Fruit fly (Drosophila melanogaster) whole organism, embryonic: ENCODE results near the gene plx.

Experiments
- CG1024 ChIP-seq: fragments of 200-800 bp; sonication (Bioruptor generic); IDR thresholded peaks from 2 replicates; pipeline ENCODE4 v1.3.6; 2022; ENCODE audit warnings: missing biosample characterization, missing genetic modification characterization
- CG11085 ChIP-seq: fragments of 200-800 bp; sonication (Bioruptor generic); IDR thresholded peaks from 2 replicates; pipeline ENCODE4 v1.3.6; 2022; ENCODE audit warnings: missing biosample characterization, missing genetic modification characterization
- CG14667 ChIP-seq: fragments of 200-800 bp; sonication (Bioruptor generic); IDR thresholded peaks from 2 replicates; pipeline ENCODE4 v1.3.6; 2022; ENCODE audit warnings: missing biosample characterization, missing genetic modification characterization
- CG15479 ChIP-seq: fragments of 200-800 bp; sonication (Bioruptor generic); optimal IDR thresholded peaks from 3 replicates; lab custom pipeline; 2019; ENCODE audit warnings: missing biosample characterization, mild to moderate bottlenecking, missing genetic modification characterization, moderate library complexity
- CG1832 ChIP-seq: fragments of 200-800 bp; sonication (Bioruptor generic); optimal IDR thresholded peaks from 2 replicates; lab custom pipeline; 2017; ENCODE audit warnings: missing biosample characterization, mild to moderate bottlenecking, missing genetic modification characterization, inconsistent platforms
- CG18476 ChIP-seq: fragments of 200-800 bp; sonication (Bioruptor generic); optimal IDR thresholded peaks from 2 replicates; lab custom pipeline; 2016; ENCODE audit warnings: missing biosample characterization, mild to moderate bottlenecking, missing genetic modification characterization
- CG2875 ChIP-seq: fragments of 200-800 bp; sonication (Bioruptor generic); optimal IDR thresholded peaks from 2 replicates; lab custom pipeline; 2017; ENCODE audit warnings: missing biosample characterization, mild to moderate bottlenecking, missing genetic modification characterization, missing genetic modification reagents
- CG42726 ChIP-seq: fragments of 200-800 bp; sonication (Bioruptor generic); IDR thresholded peaks from 2 replicates; pipeline ENCODE4 v1.3.6; 2022; ENCODE audit warnings: missing biosample characterization, missing genetic modification characterization; ENCODE audit not compliant: partially characterized antibody
- CG4820 ChIP-seq: fragments of 200-800 bp; sonication (Bioruptor generic); optimal IDR thresholded peaks from 3 replicates; lab custom pipeline; 2016; ENCODE audit warnings: missing biosample characterization, missing genetic modification characterization
- CG6765 ChIP-seq: fragments of 200-800 bp; sonication (Bioruptor generic); optimal IDR thresholded peaks from 3 replicates; lab custom pipeline; 2017; ENCODE audit warnings: missing biosample characterization, mild to moderate bottlenecking, missing genetic modification characterization
- CG8359 ChIP-seq: fragments of 200-800 bp; sonication (Bioruptor generic); optimal IDR thresholded peaks from 2 replicates; lab custom pipeline; 2017; ENCODE audit warnings: missing biosample characterization, mild to moderate bottlenecking, missing genetic modification characterization, borderline replicate concordance
- CG8478 ChIP-seq: fragments of >200 bp; optimal IDR thresholded peaks from 2 replicates; lab custom pipeline; 2018
- Chrac-16 ChIP-seq: fragments of 200-800 bp; sonication (Bioruptor generic); optimal IDR thresholded peaks from 3 replicates; lab custom pipeline; 2016; ENCODE audit warnings: missing biosample characterization, missing genetic modification characterization
- Ets65A ChIP-seq: fragments of 200-800 bp; sonication (Bioruptor generic); peaks from one replicate; lab custom pipeline; 2016; ENCODE audit warnings: missing biosample characterization, missing genetic modification characterization
- HmgZ ChIP-seq: fragments of 200-800 bp; sonication (Bioruptor generic); optimal IDR thresholded peaks from 2 replicates; lab custom pipeline; 2018; ENCODE audit warnings: missing biosample characterization, mild to moderate bottlenecking, missing genetic modification characterization
- Kr ChIP-seq: fragments of 200-800 bp; sonication (Bioruptor generic); optimal IDR thresholded peaks from 2 replicates; lab custom pipeline; 2017; ENCODE audit warnings: missing biosample characterization, mild to moderate bottlenecking, missing genetic modification characterization
- MESR4 ChIP-seq: fragments of 200-800 bp; sonication (Bioruptor generic); optimal IDR thresholded peaks from 2 replicates; lab custom pipeline; 2018; ENCODE audit warnings: missing biosample characterization, mild to moderate bottlenecking, missing genetic modification characterization, moderate library complexity
- Med ChIP-seq: fragments of 200-800 bp; sonication (Bioruptor generic); peaks from one replicate; lab custom pipeline; 2016; ENCODE audit warnings: missing biosample characterization, missing genetic modification characterization, mild to moderate bottlenecking, inconsistent platforms, moderate library complexity
- Nf-YA ChIP-seq: fragments of 200-800 bp; sonication (Bioruptor generic); IDR thresholded peaks from 2 replicates; pipeline ENCODE4 v1.3.6; 2022; ENCODE audit warnings: missing biosample characterization, missing genetic modification characterization
- Scr ChIP-seq: fragments of 200-800 bp; sonication (Bioruptor generic); IDR thresholded peaks from 2 replicates; pipeline ENCODE4 v1.3.6; 2022; ENCODE audit warnings: missing biosample characterization, missing genetic modification characterization; ENCODE audit not compliant: partially characterized antibody
- Sox102F ChIP-seq: fragments of 200-800 bp; sonication (Bioruptor generic); optimal IDR thresholded peaks from 2 replicates; lab custom pipeline; 2018; ENCODE audit warnings: missing biosample characterization, mild to moderate bottlenecking, missing genetic modification characterization, moderate library complexity
- Sry-δ ChIP-seq: fragments of 200-800 bp; sonication (Bioruptor generic); optimal IDR thresholded peaks from 2 replicates; lab custom pipeline; 2016; ENCODE audit warnings: missing biosample characterization, missing genetic modification characterization
- ac ChIP-seq: fragments of 200-800 bp; sonication (Bioruptor generic); optimal IDR thresholded peaks from 3 replicates; lab custom pipeline; 2017; ENCODE audit warnings: missing biosample characterization, mild to moderate bottlenecking, missing genetic modification characterization
- ara ChIP-seq: fragments of 200-800 bp; sonication (Bioruptor generic); IDR thresholded peaks from 2 replicates; pipeline ENCODE4 v1.3.6; 2022; ENCODE audit warnings: missing biosample characterization, missing genetic modification characterization
- cg ChIP-seq: fragments of 200-800 bp; sonication (Bioruptor generic); optimal IDR thresholded peaks from 3 replicates; lab custom pipeline; 2019; ENCODE audit warnings: missing biosample characterization, mild to moderate bottlenecking, missing genetic modification characterization, moderate library complexity
- chinmo ChIP-seq: fragments of 200-800 bp; sonication (Bioruptor generic); IDR thresholded peaks from 4 replicates; pipeline ENCODE4 v1.3.6; 2022; ENCODE audit warnings: missing biosample characterization, missing genetic modification characterization; ENCODE audit not compliant: partially characterized antibody
- danr ChIP-seq: fragments of 200-800 bp; sonication (Bioruptor generic); IDR thresholded peaks from 2 replicates; pipeline ENCODE4 v1.3.6; 2022; ENCODE audit warnings: missing biosample characterization, missing genetic modification characterization
- dm ChIP-seq: fragments of 200-800 bp; sonication (Bioruptor generic); optimal IDR thresholded peaks from 3 replicates; lab custom pipeline; 2016; ENCODE audit warnings: missing biosample characterization, missing genetic modification characterization
- fd3F ChIP-seq: fragments of 200-800 bp; sonication (Bioruptor generic); optimal IDR thresholded peaks from 2 replicates; lab custom pipeline; 2018; ENCODE audit warnings: missing biosample characterization, mild to moderate bottlenecking, missing genetic modification characterization, moderate library complexity
- ftz-f1 ChIP-seq: fragments of 200-800 bp; sonication (Bioruptor generic); optimal IDR thresholded peaks from 2 replicates; lab custom pipeline; 2016; ENCODE audit warnings: missing biosample characterization, missing genetic modification characterization
- gce ChIP-seq: fragments of 200-800 bp; sonication (Bioruptor generic); IDR thresholded peaks from 3 replicates; pipeline ENCODE4 v1.3.6; 2022; ENCODE audit warnings: missing biosample characterization, missing genetic modification characterization
- gsb-n ChIP-seq: fragments of 200-800 bp; sonication (Bioruptor generic); optimal IDR thresholded peaks from 3 replicates; lab custom pipeline; 2018; ENCODE audit warnings: missing biosample characterization, mild to moderate bottlenecking, missing genetic modification characterization
- hb ChIP-seq: fragments of 200-800 bp; sonication (Bioruptor generic); IDR thresholded peaks from 3 replicates; pipeline ENCODE4 v1.3.6; 2022; ENCODE audit warnings: missing biosample characterization, missing genetic modification characterization; ENCODE audit not compliant: partially characterized antibody
- hkb ChIP-seq, 2 experiments: fragments of 200-800 bp in 1 of 2; fragments of >200 bp in 1 of 2; sonication (Bioruptor generic) in 1 of 2; IDR thresholded peaks in 1 of 2; optimal IDR thresholded peaks in 1 of 2; 2 replicates each; pipeline versions ENCODE4 v1.3.6 to Lab custom; 2017 to 2022; ENCODE audit warnings: missing biosample characterization in 1 of 2, missing genetic modification characterization in 1 of 2
- ind ChIP-seq: fragments of 200-800 bp; sonication (Bioruptor generic); optimal IDR thresholded peaks from 3 replicates; lab custom pipeline; 2016; ENCODE audit warnings: missing biosample characterization, missing genetic modification characterization
- jing ChIP-seq: fragments of 200-800 bp; sonication (Bioruptor generic); optimal IDR thresholded peaks from 2 replicates; lab custom pipeline; 2018; ENCODE audit warnings: missing biosample characterization, mild to moderate bottlenecking, missing genetic modification characterization
- jumu ChIP-seq: fragments of 200-800 bp; sonication (Bioruptor generic); optimal IDR thresholded peaks from 3 replicates; lab custom pipeline; 2016; ENCODE audit warnings: missing biosample characterization, missing genetic modification characterization
- kah ChIP-seq: fragments of 200-800 bp; sonication (Bioruptor generic); optimal IDR thresholded peaks from 2 replicates; lab custom pipeline; 2018; ENCODE audit warnings: missing biosample characterization, mild to moderate bottlenecking, missing genetic modification characterization
- luna ChIP-seq: fragments of 200-800 bp; sonication (Bioruptor generic); optimal IDR thresholded peaks from 2 replicates; lab custom pipeline; 2016; ENCODE audit warnings: missing biosample characterization, missing genetic modification characterization
- nerfin-2 ChIP-seq: fragments of 200-800 bp; sonication (Bioruptor generic); IDR thresholded peaks from 2 replicates; pipeline ENCODE4 v1.3.6; 2022; ENCODE audit warnings: missing biosample characterization, missing genetic modification characterization; ENCODE audit not compliant: partially characterized antibody
- peb ChIP-seq: fragments of 200-800 bp; sonication (Bioruptor generic); IDR thresholded peaks from 2 replicates; pipeline ENCODE4 v1.3.6; 2022; ENCODE audit warnings: missing biosample characterization, missing genetic modification characterization
- rib ChIP-seq: fragments of 200-800 bp; sonication (Bioruptor generic); IDR thresholded peaks from 2 replicates; pipeline ENCODE4 v1.3.6; 2022; ENCODE audit warnings: missing biosample characterization, missing genetic modification characterization
- sens ChIP-seq: fragments of 200-800 bp; sonication (Bioruptor generic); peaks from one replicate; lab custom pipeline; 2016; ENCODE audit warnings: missing biosample characterization, missing genetic modification characterization
- tna ChIP-seq: fragments of 200-800 bp; sonication (Bioruptor generic); IDR thresholded peaks from 2 replicates; pipeline ENCODE4 v1.3.6; 2022; ENCODE audit warnings: missing biosample characterization, missing genetic modification characterization; ENCODE audit not compliant: partially characterized antibody
- zen ChIP-seq: fragments of 200-800 bp; sonication (Bioruptor generic); optimal IDR thresholded peaks from 3 replicates; lab custom pipeline; 2018; ENCODE audit warnings: missing biosample characterization, mild to moderate bottlenecking, missing genetic modification characterization, moderate library complexity

The plx gene

dm6 chr3R:5647705-5648568 lies 37.7 kb upstream of the plx start (continued):
- TF ChIP-seq CG2875 (GFP tag; lab: Kevin White, UChicago) (no peak), dm (GFP tag; lab: Kevin White, UChicago) (peak; percentile 3), Sry-δ (no peak), sens (GFP tag; lab: Kevin White, UChicago) (peak; percentile 19), gsb-n (no peak), CG1024 (GFP tag; lab: Robert Waterston, UW) (no peak), jumu (GFP tag; lab: Kevin White, UChicago) (no peak), ara (GFP tag; lab: Robert Waterston, UW) (no peak), CG15479 (GFP tag; lab: Kevin White, UChicago) (peak; percentile 71), nerfin-2 (0 out of 2 replicates have a peak, but pooled peaks have one; percentile 20), CG14667 (GFP tag; lab: Robert Waterston, UW) (no peak), HmgZ (no peak), CG8478 (lab: Kevin White, UChicago) (peak; percentile 67), Chrac-16 (GFP tag; lab: Kevin White, UChicago) (no peak), chinmo (peak; percentile 63; the same call in 2 of the 4 replicates), ind (GFP tag; lab: Kevin White, UChicago) (no peak), Nf-YA (no peak), Med (GFP tag; lab: Kevin White, UChicago) (peak; percentile 79), ftz-f1 (GFP tag; lab: Kevin White, UChicago) (no peak), peb (GFP tag; lab: Robert Waterston, UW) (no peak), CG6765 (no peak), CG18476 (GFP tag; lab: Kevin White, UChicago) (no peak), hb (GFP tag; lab: Robert Waterston, UW) (no peak), CG1832 (GFP tag; lab: Kevin White, UChicago) (peak; percentile 49), hkb (optimal IDR thresholded peaks at IDR 0.05; lab: Kevin White, UChicago) (no peak), hkb (GFP tag; IDR thresholded peaks at IDR 0.05; lab: Robert Waterston, UW) (peak; percentile 11; the same call in 1 of the 2 replicates), jing (GFP tag; lab: Kevin White, UChicago) (no peak), luna (GFP tag; lab: Kevin White, UChicago) (no peak), rib (GFP tag; lab: Robert Waterston, UW) (peak; percentile 8), zen (tag; lab: Kevin White, UChicago) (peak; percentile 0), kah (GFP tag; lab: Kevin White, UChicago) (peak; percentile 20), CG4820 (GFP tag; lab: Kevin White, UChicago) (no peak), fd3F (GFP tag; lab: Kevin White, UChicago) (no peak), ac (GFP tag; lab: Kevin White, UChicago) (no peak), Sox102F (GFP tag; lab: Kevin White, UChicago) (no peak), tna (no peak), gce (no peak), Kr (GFP tag; lab: Kevin White, UChicago) (peak; percentile 27), CG42726 (GFP tag; lab: Robert Waterston, UW) (no peak), CG11085 (GFP tag; lab: Robert Waterston, UW) (no peak), danr (GFP tag; lab: Robert Waterston, UW) (no peak), Ets65A (peak; percentile 50), Scr (GFP tag; lab: Robert Waterston, UW) (no peak), cg (GFP tag; lab: Kevin White, UChicago) (peak; percentile 98), MESR4 (GFP tag; lab: Kevin White, UChicago) (peak; percentile 86), CG8359 (GFP tag; lab: Kevin White, UChicago) (no peak)
